Fruit fly (Drosophila melanogaster): ENCODE measurements around the gene NTPase.
A peak's percentile ranks its signal among the peaks of the same experiment; 100 is the strongest.

Gene NTPase

dm6 chr2L:2857862-2858734 lies 27.6 kb downstream of the NTPase start:
- TF ChIP-seq CG8478 (optimal IDR thresholded peaks at IDR 0.05), result no peak
- TF ChIP-seq CTCF (optimal IDR thresholded peaks at IDR 0.05), result no peak

- TF ChIP-seq CG8478 (optimal IDR thresholded peaks at IDR 0.05), result no peak
- peak; percentile 7 to 57 for TF ChIP-seq CTCF (optimal IDR thresholded peaks at IDR 0.05)
Measured at dm6 chr2L:2856960-2857584, 28.6 kb downstream of the NTPase start, which contains the start of gene CG2991. Gene CG2991, plus strand, starts transcription at chr2L:2857164.

- no peak for TF ChIP-seq CG8478 (optimal IDR thresholded peaks at IDR 0.05)
- peak; percentile 92 to 95 for TF ChIP-seq CTCF (optimal IDR thresholded peaks at IDR 0.05)
Measured at dm6 chr2L:2855773-2856615, 29.7 kb downstream of the NTPase start, which contains the start of the genes CG3104 and RpS21. Gene CG3104, minus strand, starts transcription at chr2L:2855778. Gene RpS21, plus strand, starts transcription at chr2L:2856070.

- no peak for TF ChIP-seq CG8478 (optimal IDR thresholded peaks at IDR 0.05)
- peak in 1 of 2 experiments; percentile 57 for TF ChIP-seq CTCF (optimal IDR thresholded peaks at IDR 0.05)
Measured at dm6 chr2L:2855204-2855768, 30.4 kb downstream of the NTPase start.

- TF ChIP-seq CG8478 (optimal IDR thresholded peaks at IDR 0.05) (no peak), CTCF (optimal IDR thresholded peaks at IDR 0.05) (no peak)
Measured at dm6 chr2L:2851589-2851988, 34.1 kb downstream of the NTPase start.

- TF ChIP-seq CG8478 (optimal IDR thresholded peaks at IDR 0.05), result no peak
- no peak for TF ChIP-seq CTCF (optimal IDR thresholded peaks at IDR 0.05)
Measured at dm6 chr2L:2847112-2847682, 38.5 kb downstream of the NTPase start, which contains the start of the genes CG3117 and CG2983. Gene CG3117, minus strand, starts transcription at chr2L:2847212. Gene CG2983, plus strand, starts transcription at chr2L:2847632.

- TF ChIP-seq CTCF (optimal IDR thresholded peaks at IDR 0.05) (no peak), CG8478 (optimal IDR thresholded peaks at IDR 0.05) (no peak)
Measured at dm6 chr2L:2845634-2846033, 40.0 kb downstream of the NTPase start, which contains the start of gene CG18557. Gene CG18557, minus strand, starts transcription at chr2L:2845734.

dm6 chr2L:2844413-2844812 lies 41.2 kb downstream of the NTPase start, which contains the start of gene CG18558:
Gene CG18558, minus strand, starts transcription at chr2L:2844513.
- TF ChIP-seq CG8478 (optimal IDR thresholded peaks at IDR 0.05) (no peak), CTCF (optimal IDR thresholded peaks at IDR 0.05) (no peak)

dm6 chr2L:2840311-2840710 lies 45.3 kb downstream of the NTPase start:
- TF ChIP-seq CTCF (optimal IDR thresholded peaks at IDR 0.05), result no peak
- TF ChIP-seq CG8478 (optimal IDR thresholded peaks at IDR 0.05), result no peak

- no peak for TF ChIP-seq CTCF (optimal IDR thresholded peaks at IDR 0.05)
- TF ChIP-seq CG8478 (optimal IDR thresholded peaks at IDR 0.05), result no peak
Measured at dm6 chr2L:2839850-2840249, 45.8 kb downstream of the NTPase start, which contains the start of gene CG2975. Gene CG2975, plus strand, starts transcription at chr2L:2840124.

- TF ChIP-seq CG8478 (optimal IDR thresholded peaks at IDR 0.05), result no peak
- TF ChIP-seq CTCF (optimal IDR thresholded peaks at IDR 0.05), result no peak
Measured at dm6 chr2L:2837742-2838461, 47.7 kb downstream of the NTPase start, which contains the start of the genes CG3119 and Cpr23B. Gene CG3119, minus strand, starts transcription at chr2L:2837833. Gene Cpr23B, plus strand, starts transcription at chr2L:2838411.

All from S2 (cell line).